Fruit fly (Drosophila melanogaster) whole organism, adult: Measurements from ENCODE around the gene Las.

Experiments
- CG11617 ChIP-seq: fragments of 200-800 bp; sonication (Bioruptor generic); optimal IDR thresholded peaks from 2 replicates; lab custom pipeline; 2017; ENCODE audit warnings: mild to moderate bottlenecking, missing biosample characterization, missing genetic modification reagents, missing genetic modification characterization
- Clk ChIP-seq: fragments of 200-800 bp; sonication (Bioruptor generic); optimal IDR thresholded peaks from 2 replicates; lab custom pipeline; 2017; ENCODE audit warnings: missing biosample characterization, missing genetic modification characterization
- Crg-1 ChIP-seq: fragments of 200-800 bp; sonication (Bioruptor generic); optimal IDR thresholded peaks from 2 replicates; lab custom pipeline; 2016; ENCODE audit warnings: missing biosample characterization, missing genetic modification characterization
- cic ChIP-seq: fragments of 200-800 bp; sonication (Bioruptor generic); optimal IDR thresholded peaks from 2 replicates; lab custom pipeline; 2017; ENCODE audit warnings: missing biosample characterization, mild to moderate bottlenecking, missing genetic modification characterization, moderate library complexity

DNA sequence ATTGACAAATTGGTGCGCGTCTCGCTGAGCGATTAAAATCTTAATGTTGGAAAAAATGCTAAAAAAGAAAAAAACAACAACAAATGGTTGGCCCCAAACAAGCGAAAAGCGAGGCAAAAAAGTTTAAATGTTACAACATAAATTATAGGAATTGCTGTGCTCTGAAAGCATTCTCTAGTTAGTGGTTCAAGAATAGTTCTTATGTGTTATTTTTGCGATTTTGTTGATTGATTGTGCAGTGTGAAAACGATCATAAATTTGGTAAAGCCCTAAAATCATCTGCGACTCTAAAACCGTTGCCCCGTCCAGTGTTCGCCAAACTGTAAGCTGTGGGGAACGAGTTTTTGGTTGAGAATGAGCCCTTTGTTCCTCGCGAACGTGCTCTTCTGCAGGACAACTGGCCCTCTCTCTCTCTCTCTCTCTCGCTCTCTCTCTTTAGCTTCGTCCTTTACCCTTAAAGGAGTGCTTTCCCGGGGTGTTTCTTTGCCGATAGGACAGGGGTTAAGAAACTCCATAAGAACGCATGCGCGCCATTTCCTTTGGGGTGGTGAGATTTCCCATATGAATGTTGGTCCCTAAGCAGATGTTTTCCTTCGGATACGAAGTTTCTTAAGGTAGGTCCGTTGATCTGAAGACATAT, 10.6 kb upstream of the Las start:
- TF ChIP-seq Clk (GFP tag; lab: Kevin White, UChicago), result no peak
- no peak for TF ChIP-seq CG11617 (GFP tag; lab: Kevin White, UChicago)
- no peak for TF ChIP-seq cic (GFP tag; lab: Kevin White, UChicago)
- no peak for TF ChIP-seq Crg-1
